Worm (Caenorhabditis elegans): ENCODE results near the gene ZK688.9.

ZK688.9 gene

DNA sequence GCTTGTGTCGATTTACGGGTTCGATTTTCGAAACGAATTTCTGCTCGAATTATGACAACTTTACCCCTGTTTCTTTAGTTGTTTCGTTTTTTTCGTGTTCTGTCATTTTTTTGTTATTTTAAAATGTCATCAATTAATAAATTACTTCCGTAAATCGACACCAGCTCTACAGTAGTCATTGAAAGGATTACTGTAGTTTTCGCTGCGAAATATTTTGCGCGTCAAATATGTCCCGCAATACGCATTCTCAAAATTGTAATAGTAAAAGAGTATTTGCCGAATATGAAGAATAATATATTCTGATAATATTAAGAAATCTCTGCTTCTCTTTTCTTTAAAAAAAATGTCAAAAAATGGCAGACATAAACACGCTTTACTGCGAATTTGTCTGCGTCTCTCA is 10.4 kb upstream of the ZK688.9 start:
- TF ChIP-seq alr-1 (tag; optimal IDR thresholded peaks at IDR 0.05), result no peak
- TF ChIP-seq nhr-237 (tag; optimal IDR thresholded peaks at IDR 0.05), result no peak
- no peak for TF ChIP-seq nhr-25 (tag; optimal IDR thresholded peaks at IDR 0.05)
- no peak for TF ChIP-seq skn-1 (tag; optimal IDR thresholded peaks at IDR 0.05)
- no peak for TF ChIP-seq nhr-12 (tag; optimal IDR thresholded peaks at IDR 0.05)
- no peak for TF ChIP-seq C34F6.9 (tag; optimal IDR thresholded peaks at IDR 0.05)
- no peak for TF ChIP-seq elt-3 (tag; optimal IDR thresholded peaks at IDR 0.05)
- TF ChIP-seq nhr-6 (tag; optimal IDR thresholded peaks at IDR 0.05), result no peak

DNA sequence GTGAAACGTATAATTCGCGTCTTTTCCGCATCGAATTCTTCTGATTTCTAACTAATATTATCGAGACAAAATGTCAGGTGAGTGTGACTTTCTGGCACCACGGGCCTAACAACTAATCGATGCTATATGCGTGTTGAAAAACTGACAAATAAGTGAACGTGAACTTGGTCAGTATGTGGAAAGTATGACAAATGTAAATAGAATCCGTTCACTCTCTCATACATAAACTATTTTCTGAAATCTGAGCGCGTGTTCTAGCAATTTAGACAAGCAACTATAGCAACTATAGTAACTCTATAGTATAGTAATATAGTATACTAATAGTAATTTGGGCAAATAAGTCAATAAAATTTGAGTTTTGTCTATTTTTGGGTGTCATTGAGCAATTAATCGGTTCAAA is 9.5 kb upstream of the ZK688.9 start:
- no peak for TF ChIP-seq C34F6.9 (tag; optimal IDR thresholded peaks at IDR 0.05)
- no peak for TF ChIP-seq sem-4 (tag; optimal IDR thresholded peaks at IDR 0.05)
- no peak for TF ChIP-seq mbf-1 (tag; optimal IDR thresholded peaks at IDR 0.05)
- no peak for TF ChIP-seq unc-39 (tag; optimal IDR thresholded peaks at IDR 0.05)
- TF ChIP-seq nhr-11 (tag; optimal IDR thresholded peaks at IDR 0.05), result no peak
- TF ChIP-seq ceh-82 (tag; optimal IDR thresholded peaks at IDR 0.05), result no peak
- TF ChIP-seq lsy-2 (tag; optimal IDR thresholded peaks at IDR 0.05), result no peak
- TF ChIP-seq fos-1 (tag; optimal IDR thresholded peaks at IDR 0.05), result no peak
- TF ChIP-seq nhr-12 (tag; optimal IDR thresholded peaks at IDR 0.05), result no peak

DNA sequence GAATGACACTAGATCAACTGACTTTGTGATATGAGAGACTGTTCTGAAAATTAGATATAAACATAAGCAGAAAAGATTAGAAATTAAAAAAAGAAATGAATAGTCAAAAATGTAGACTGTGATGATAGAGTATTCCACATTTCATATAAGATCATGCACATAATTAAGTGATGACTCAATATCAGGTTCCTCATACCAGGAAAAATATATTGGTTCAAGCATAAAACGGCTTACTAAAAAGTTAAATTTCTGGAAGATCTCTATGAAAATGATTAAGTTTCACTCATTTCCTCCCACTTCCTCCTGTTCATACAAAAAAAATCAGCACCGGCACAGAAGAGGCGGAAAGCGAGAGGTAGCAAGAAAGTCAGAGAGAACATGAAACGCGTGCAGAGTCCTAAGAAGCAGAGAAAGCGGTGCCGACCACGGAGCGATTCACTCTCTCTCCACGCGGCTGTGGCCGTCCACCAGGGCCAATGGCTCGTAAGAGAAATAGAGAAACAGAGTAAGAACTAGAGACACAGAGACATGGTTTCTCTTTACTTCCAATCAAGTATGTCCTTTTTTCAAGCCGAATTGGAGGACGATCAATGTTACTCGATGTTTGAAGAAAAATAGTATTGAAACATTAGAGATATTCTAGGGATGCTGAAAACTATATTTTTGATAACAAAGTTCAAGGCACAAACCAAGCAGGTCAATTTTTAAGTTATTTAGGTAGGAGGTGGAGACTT is 8.9 kb upstream of the ZK688.9 start, which contains the start of the genes ZK688.5 and fahd-1:
ZK688.5 (minus strand) TSS at position 51 of the 734 bp plus-strand sequence.
fahd-1 (plus strand) TSS at position 684 of the 734 bp plus-strand sequence.
- TF ChIP-seq mdl-1 (tag; optimal IDR thresholded peaks at IDR 0.05) (peak; percentile 52 to 80), nhr-237 (tag; optimal IDR thresholded peaks at IDR 0.05) (no peak), ceh-16 (tag; optimal IDR thresholded peaks at IDR 0.05) (no peak), unc-39 (tag; optimal IDR thresholded peaks at IDR 0.05) (no peak), zag-1 (tag; optimal IDR thresholded peaks at IDR 0.05) (peak; percentile 16), skn-1 (tag; optimal IDR thresholded peaks at IDR 0.05) (no peak), mab-5 (tag; optimal IDR thresholded peaks at IDR 0.05) (no peak), alr-1 (tag; optimal IDR thresholded peaks at IDR 0.05) (no peak), Y55F3AM.14 (GFP tag; optimal IDR thresholded peaks at IDR 0.05) (no peak), ama-1 (optimal IDR thresholded peaks at IDR 0.05) (peak; percentile 35), nhr-6 (tag; optimal IDR thresholded peaks at IDR 0.05) (no peak), nhr-23 (tag; optimal IDR thresholded peaks at IDR 0.05) (no peak), ztf-4 (tag; optimal IDR thresholded peaks at IDR 0.05) (peak; percentile 18), fos-1 (tag; optimal IDR thresholded peaks at IDR 0.05) (peak; percentile 93), egl-27 (tag; optimal IDR thresholded peaks at IDR 0.05) (peak; percentile 37), ztf-1 (GFP tag; conservative IDR thresholded peaks at IDR 0.05) (no peak), ztf-11 (tag; optimal IDR thresholded peaks at IDR 0.05) (no peak), elt-3 (tag; optimal IDR thresholded peaks at IDR 0.05) (no peak), lsy-2 (tag; optimal IDR thresholded peaks at IDR 0.05) (peak; percentile 60 to 69), sma-3 (GFP tag; optimal IDR thresholded peaks at IDR 0.05) (peak; percentile 70), nhr-10 (tag; optimal IDR thresholded peaks at IDR 0.05) (no peak), sem-4 (tag; optimal IDR thresholded peaks at IDR 0.05) (peak; percentile 67), mbf-1 (tag; optimal IDR thresholded peaks at IDR 0.05) (no peak), unc-55 (GFP tag; optimal IDR thresholded peaks at IDR 0.05) (peak; percentile 78), gmeb-1 (tag; optimal IDR thresholded peaks at IDR 0.05) (peak; percentile 65), peb-1 (tag; optimal IDR thresholded peaks at IDR 0.05) (no peak), snpc-4 (tag; optimal IDR thresholded peaks at IDR 0.05) (peak; percentile 47), ZK546.5 (tag; optimal IDR thresholded peaks at IDR 0.05) (no peak), nhr-77 (tag; optimal IDR thresholded peaks at IDR 0.05) (no peak), blmp-1 (tag; optimal IDR thresholded peaks at IDR 0.05; ENCODE audit: insufficient read depth) (peak; percentile 87), crh-2 (tag; optimal IDR thresholded peaks at IDR 0.05) (peak; percentile 85), C34F6.9 (tag; optimal IDR thresholded peaks at IDR 0.05) (peak; percentile 87), lin-39 (tag; optimal IDR thresholded peaks at IDR 0.05) (no peak), ceh-82 (tag; optimal IDR thresholded peaks at IDR 0.05) (no peak), nhr-129 (tag; optimal IDR thresholded peaks at IDR 0.05) (peak; percentile 82), nhr-21 (tag; optimal IDR thresholded peaks at IDR 0.05) (peak; percentile 77), F13H6.1 (tag; optimal IDR thresholded peaks at IDR 0.05) (peak; percentile 87), elt-1 (tag; optimal IDR thresholded peaks at IDR 0.05) (no peak), lin-13 (GFP tag; optimal IDR thresholded peaks at IDR 0.05) (peak; percentile 34), R02D3.7 (tag; optimal IDR thresholded peaks at IDR 0.05) (no peak), nhr-11 (tag; optimal IDR thresholded peaks at IDR 0.05) (no peak), unc-62 (GFP tag; optimal IDR thresholded peaks at IDR 0.05) (no peak), nhr-25 (tag; optimal IDR thresholded peaks at IDR 0.05) (peak; percentile 88), lin-11 (tag; optimal IDR thresholded peaks at IDR 0.05) (no peak), sma-9 (GFP tag; optimal IDR thresholded peaks at IDR 0.05) (peak; percentile 84), sma-9 (tag; optimal IDR thresholded peaks at IDR 0.05) (no peak), dmd-4 (tag; optimal IDR thresholded peaks at IDR 0.05) (no peak), nhr-12 (tag; optimal IDR thresholded peaks at IDR 0.05) (no peak)

All from whole organism, L2 larva.